Worm (Caenorhabditis elegans): ENCODE results near the gene T25B6.4.

- no peak for TF ChIP-seq nfya-1 (tag; optimal IDR thresholded peaks at IDR 0.05; ENCODE audit: borderline replicate concordance, insufficient read depth)
- TF ChIP-seq atf-7 (tag; optimal IDR thresholded peaks at IDR 0.05): no peak
- no peak for TF ChIP-seq hmg-1.2 (GFP tag; IDR thresholded peaks at IDR 0.05)
- TF ChIP-seq tbx-9 (tag; optimal IDR thresholded peaks at IDR 0.05; ENCODE audit: borderline replicate concordance): no peak
- no peak for TF ChIP-seq aptf-3 (GFP tag; IDR thresholded peaks at IDR 0.05)
- TF ChIP-seq F49E8.2 (tag; optimal IDR thresholded peaks at IDR 0.05; ENCODE audit: insufficient read depth): no peak
- TF ChIP-seq aptf-2 (GFP tag; conservative IDR thresholded peaks at IDR 0.05): no peak
- no peak for TF ChIP-seq T26A5.8 (tag; optimal IDR thresholded peaks at IDR 0.05)
- no peak for TF ChIP-seq sea-2 (GFP tag; IDR thresholded peaks at IDR 0.05)
- TF ChIP-seq lir-1 (GFP tag; conservative IDR thresholded peaks at IDR 0.05): no peak
- no peak for TF ChIP-seq athp-1 (tag; optimal IDR thresholded peaks at IDR 0.05)
- TF ChIP-seq sdz-38 (tag; optimal IDR thresholded peaks at IDR 0.05): no peak
- TF ChIP-seq snpc-4 (GFP tag; optimal IDR thresholded peaks at IDR 0.05): no peak
- no peak for TF ChIP-seq snpc-4 (tag; optimal IDR thresholded peaks at IDR 0.05)
These were observed at the start of gene T25B6.4 for ce11 chrX:9015420-9015819.

All from whole organism, young adult.